Worm (Caenorhabditis elegans): Measurements from ENCODE around the gene F14B8.4.

ce11 chrX:6935430-6935829 is 35.7 kb upstream of the F14B8.4 start, which contains the start of gene C16E9.2:
- no peak for TF ChIP-seq T22C8.4 (GFP tag; IDR thresholded peaks at IDR 0.05)
- TF ChIP-seq med-1 (GFP tag; optimal IDR thresholded peaks at IDR 0.05; ENCODE audit: insufficient read depth): no peak
- TF ChIP-seq flt-1 (GFP tag; IDR thresholded peaks at IDR 0.05): no peak
- TF ChIP-seq klf-2 (GFP tag; conservative IDR thresholded peaks at IDR 0.05): no peak
- TF ChIP-seq ztf-29 (GFP tag; IDR thresholded peaks at IDR 0.05): no peak
- no peak for TF ChIP-seq ref-1 (GFP tag; conservative IDR thresholded peaks at IDR 0.05)
- no peak for TF ChIP-seq tab-1 (GFP tag; IDR thresholded peaks at IDR 0.05)
